Fruit fly (Drosophila melanogaster): ENCODE data around the gene CG13733.

dm6 chr3L:17462474-17462873 is 16.3 kb downstream of the CG13733 start:
- no peak for TF ChIP-seq psq (optimal IDR thresholded peaks at IDR 0.05)
- TF ChIP-seq Dll (optimal IDR thresholded peaks at IDR 0.05): no peak
- TF ChIP-seq pan (optimal IDR thresholded peaks at IDR 0.05): no peak
- TF ChIP-seq EcR (GFP tag; optimal IDR thresholded peaks at IDR 0.05): no peak
- TF ChIP-seq usp (GFP tag; optimal IDR thresholded peaks at IDR 0.05): no peak
- no peak for TF ChIP-seq CG8478 (optimal IDR thresholded peaks at IDR 0.05)
